Fruit fly (Drosophila melanogaster) whole organism, embryonic: ENCODE results near the gene pug.

Source experiments
- Aef1 ChIP-seq: fragments of 200-800 bp; sonication (Bioruptor generic); IDR thresholded peaks from 3 replicates; pipeline ENCODE4 v1.3.6; 2022; ENCODE audit warnings: missing biosample characterization, missing genetic modification characterization
- Atf3 ChIP-seq: fragments of 200-800 bp; sonication (Bioruptor generic); optimal IDR thresholded peaks from 3 replicates; lab custom pipeline; 2016; ENCODE audit warnings: missing biosample characterization, missing genetic modification characterization
- B-H1 ChIP-seq: fragments of 200-800 bp; sonication (Bioruptor generic); IDR thresholded peaks from 3 replicates; pipeline ENCODE4 v1.3.6; 2022; ENCODE audit warnings: missing biosample characterization, missing genetic modification characterization
- BEAF-32 ChIP-seq: fragments of 200-800 bp; sonication (Bioruptor generic); optimal IDR thresholded peaks from 3 replicates; lab custom pipeline; 2017; ENCODE audit warnings: missing biosample characterization, missing genetic modification characterization, mild to moderate bottlenecking, moderate library complexity, missing genetic modification reagents
- Bteb2 ChIP-seq: fragments of 200-800 bp; sonication (Bioruptor generic); optimal IDR thresholded peaks from 2 replicates; lab custom pipeline; 2016; ENCODE audit warnings: missing biosample characterization, missing genetic modification characterization
- CG10147 ChIP-seq: fragments of 200-800 bp; sonication (Bioruptor generic); optimal IDR thresholded peaks from 2 replicates; lab custom pipeline; 2019; ENCODE audit warnings: missing biosample characterization, mild to moderate bottlenecking, missing genetic modification characterization, moderate library complexity
- CG10321 ChIP-seq: fragments of 200-800 bp; sonication (Bioruptor generic); IDR thresholded peaks from 2 replicates; pipeline ENCODE4 v1.3.6; 2022; ENCODE audit warnings: missing biosample characterization, missing genetic modification characterization
- CG11247 ChIP-seq: fragments of 200-800 bp; sonication (Bioruptor generic); IDR thresholded peaks from 2 replicates; pipeline ENCODE4 v1.3.6; 2022; ENCODE audit warnings: missing biosample characterization, missing genetic modification characterization
- CG11398 ChIP-seq: fragments of 200-800 bp; sonication (Bioruptor generic); optimal IDR thresholded peaks from 2 replicates; lab custom pipeline; 2016; ENCODE audit warnings: missing biosample characterization, missing genetic modification characterization
- CG11723 ChIP-seq: fragments of 200-800 bp; sonication (Bioruptor generic); optimal IDR thresholded peaks from 2 replicates; lab custom pipeline; 2017; ENCODE audit warnings: missing biosample characterization, mild to moderate bottlenecking, missing genetic modification characterization
- CG12236 ChIP-seq: fragments of 200-800 bp; sonication (Bioruptor generic); optimal IDR thresholded peaks from 2 replicates; lab custom pipeline; 2016; ENCODE audit warnings: missing biosample characterization, missing genetic modification characterization
- CG12744 ChIP-seq: fragments of 200-800 bp; sonication (Bioruptor generic); optimal IDR thresholded peaks from 2 replicates; lab custom pipeline; 2016; ENCODE audit warnings: missing biosample characterization, missing genetic modification characterization
- CG17328 ChIP-seq: fragments of 200-800 bp; sonication (Bioruptor generic); IDR thresholded peaks from 2 replicates; pipeline ENCODE4 v1.3.6; 2022; ENCODE audit warnings: missing biosample characterization, missing genetic modification characterization
- CG17361 ChIP-seq: fragments of 200-800 bp; sonication (Bioruptor generic); IDR thresholded peaks from 3 replicates; pipeline ENCODE4 v1.3.6; 2022; ENCODE audit warnings: missing biosample characterization, missing genetic modification characterization
- CG17802 ChIP-seq: fragments of 200-800 bp; sonication (Bioruptor generic); optimal IDR thresholded peaks from 2 replicates; lab custom pipeline; 2018; ENCODE audit warnings: missing biosample characterization, mild to moderate bottlenecking, missing genetic modification characterization, moderate library complexity
- CG17912 ChIP-seq: fragments of 200-800 bp; sonication (Bioruptor generic); optimal IDR thresholded peaks from 2 replicates; lab custom pipeline; 2018; ENCODE audit warnings: missing biosample characterization, mild to moderate bottlenecking, missing genetic modification characterization
- CG2116 ChIP-seq: fragments of 200-800 bp; sonication (Bioruptor generic); optimal IDR thresholded peaks from 3 replicates; lab custom pipeline; 2018; ENCODE audit warnings: missing biosample characterization, mild to moderate bottlenecking, missing genetic modification characterization
- CG33213 ChIP-seq: fragments of 200-800 bp; sonication (Bioruptor generic); optimal IDR thresholded peaks from 3 replicates; lab custom pipeline; 2016; ENCODE audit warnings: missing biosample characterization, missing genetic modification characterization
- CG34224 ChIP-seq: fragments of 200-800 bp; sonication (Bioruptor generic); IDR thresholded peaks from 3 replicates; pipeline ENCODE4 v1.3.6; 2022; ENCODE audit warnings: missing biosample characterization, missing genetic modification characterization; ENCODE audit not compliant: partially characterized antibody
- CG4404 ChIP-seq: fragments of 200-800 bp; sonication (Bioruptor generic); IDR thresholded peaks from 2 replicates; pipeline ENCODE4 v1.3.6; 2022; ENCODE audit warnings: missing biosample characterization, missing genetic modification characterization
- CG6175 ChIP-seq: fragments of 200-800 bp; sonication (Bioruptor generic); IDR thresholded peaks from 3 replicates; pipeline ENCODE4 v1.3.6; 2022; ENCODE audit warnings: missing biosample characterization, missing genetic modification characterization
- CG6854 ChIP-seq: fragments of 200-800 bp; sonication (Bioruptor generic); optimal IDR thresholded peaks from 3 replicates; lab custom pipeline; 2017; ENCODE audit warnings: missing biosample characterization, mild to moderate bottlenecking, missing genetic modification characterization
- CG8478 ChIP-seq: fragments of >200 bp; optimal IDR thresholded peaks from 2 replicates; lab custom pipeline; 2018
- CG8924 ChIP-seq: fragments of 200-800 bp; optimal IDR thresholded peaks from 3 replicates; lab custom pipeline; 2019; ENCODE audit warnings: missing biosample characterization, mild to moderate bottlenecking, missing genetic modification characterization, moderate library complexity
- CG9727 ChIP-seq: fragments of 200-800 bp; sonication (Bioruptor generic); optimal IDR thresholded peaks from 3 replicates; lab custom pipeline; 2017; ENCODE audit warnings: missing biosample characterization, mild to moderate bottlenecking, missing genetic modification characterization
- D ChIP-seq, 2 experiments: fragments of 200-800 bp in 1 of 2; fragments of >200 bp in 1 of 2; sonication (Bioruptor generic) in 1 of 2; optimal IDR thresholded peaks; 2 replicates in 1 of 2; 3 replicates in 1 of 2; lab custom pipeline; 2017; ENCODE audit warnings: mild to moderate bottlenecking in 1 of 2, missing biosample characterization in 1 of 2, missing genetic modification characterization in 1 of 2, missing genetic modification reagents in 1 of 2
- Dll ChIP-seq: fragments of 200-800 bp; sonication (Bioruptor generic); IDR thresholded peaks from 4 replicates; pipeline ENCODE4 v1.3.6; 2022; ENCODE audit warnings: missing biosample characterization, missing genetic modification characterization; ENCODE audit not compliant: partially characterized antibody
- Hand ChIP-seq: fragments of 200-800 bp; sonication (Bioruptor generic); optimal IDR thresholded peaks from 2 replicates; lab custom pipeline; 2017; ENCODE audit warnings: mild to moderate bottlenecking, missing biosample characterization, missing genetic modification reagents, missing genetic modification characterization
- Hsf ChIP-seq: fragments of 200-800 bp; sonication (Bioruptor generic); optimal IDR thresholded peaks from 3 replicates; lab custom pipeline; 2016; ENCODE audit warnings: missing biosample characterization, missing genetic modification characterization
- Mes4 ChIP-seq: fragments of 200-800 bp; sonication (Bioruptor generic); optimal IDR thresholded peaks from 2 replicates; lab custom pipeline; 2016; ENCODE audit warnings: missing biosample characterization, missing genetic modification characterization
- Ptx1 ChIP-seq: fragments of 200-800 bp; sonication (Bioruptor generic); IDR thresholded peaks from 2 replicates; pipeline ENCODE4 v1.3.6; 2022; ENCODE audit warnings: missing biosample characterization, missing genetic modification characterization
- Rx ChIP-seq: fragments of 200-800 bp; sonication (Bioruptor generic); IDR thresholded peaks from 2 replicates; pipeline ENCODE4 v1.3.6; 2022; ENCODE audit warnings: missing biosample characterization, missing genetic modification characterization
- Sox102F ChIP-seq: fragments of 200-800 bp; sonication (Bioruptor generic); optimal IDR thresholded peaks from 2 replicates; lab custom pipeline; 2018; ENCODE audit warnings: missing biosample characterization, mild to moderate bottlenecking, missing genetic modification characterization, moderate library complexity
- Xbp1 ChIP-seq: fragments of 200-800 bp; sonication (Bioruptor generic); optimal IDR thresholded peaks from 3 replicates; lab custom pipeline; 2016; ENCODE audit warnings: missing biosample characterization, mild to moderate bottlenecking, missing genetic modification characterization
- YL-1 ChIP-seq: fragments of 200-800 bp; sonication (Bioruptor generic); optimal IDR thresholded peaks from 3 replicates; lab custom pipeline; 2017; ENCODE audit warnings: missing biosample characterization, mild to moderate bottlenecking, missing genetic modification characterization
- chinmo ChIP-seq: fragments of 200-800 bp; sonication (Bioruptor generic); IDR thresholded peaks from 4 replicates; pipeline ENCODE4 v1.3.6; 2022; ENCODE audit warnings: missing biosample characterization, missing genetic modification characterization; ENCODE audit not compliant: partially characterized antibody
- en ChIP-seq: fragments of 200-800 bp; sonication (Bioruptor generic); optimal IDR thresholded peaks from 2 replicates; lab custom pipeline; 2016; ENCODE audit warnings: missing biosample characterization, missing genetic modification characterization
- eyg ChIP-seq: fragments of 200-800 bp; sonication (Bioruptor generic); optimal IDR thresholded peaks from 3 replicates; lab custom pipeline; 2016; ENCODE audit warnings: missing biosample characterization, missing genetic modification characterization
- fd102C ChIP-seq: fragments of 200-800 bp; sonication (Bioruptor generic); optimal IDR thresholded peaks from 2 replicates; lab custom pipeline; 2018; ENCODE audit warnings: missing biosample characterization, mild to moderate bottlenecking, missing genetic modification characterization, moderate library complexity
- fd3F ChIP-seq: fragments of 200-800 bp; sonication (Bioruptor generic); optimal IDR thresholded peaks from 2 replicates; lab custom pipeline; 2018; ENCODE audit warnings: missing biosample characterization, mild to moderate bottlenecking, missing genetic modification characterization, moderate library complexity
- lilli ChIP-seq: fragments of 200-800 bp; sonication (Bioruptor generic); optimal IDR thresholded peaks from 3 replicates; lab custom pipeline; 2016; ENCODE audit warnings: missing biosample characterization, missing genetic modification characterization
- nerfin-1 ChIP-seq: fragments of 200-800 bp; sonication (Bioruptor generic); optimal IDR thresholded peaks from 3 replicates; lab custom pipeline; 2019; ENCODE audit warnings: missing biosample characterization, mild to moderate bottlenecking, missing genetic modification characterization, moderate library complexity
- onecut ChIP-seq: fragments of 200-800 bp; sonication (Bioruptor generic); IDR thresholded peaks from 2 replicates; pipeline ENCODE4 v1.3.6; 2022; ENCODE audit warnings: missing biosample characterization, missing genetic modification characterization
- pan ChIP-seq, 4 experiments: fragments of >200 bp in 3 of 4; fragments of 200-800 bp in 1 of 4; sonication (Bioruptor generic) in 1 of 4; optimal IDR thresholded peaks in 3 of 4; IDR thresholded peaks in 1 of 4; 2 replicates each; pipeline versions ENCODE4 v1.3.6 to Lab custom; 2017 to 2022; ENCODE audit warnings: missing biosample characterization in 2 of 4, missing genetic modification characterization in 2 of 4, mixed read lengths in 1 of 4
- pho ChIP-seq: fragments of 200-800 bp; sonication (Bioruptor generic); optimal IDR thresholded peaks from 2 replicates; lab custom pipeline; 2016; ENCODE audit warnings: missing biosample characterization, missing genetic modification characterization
- pnt ChIP-seq: fragments of 200-800 bp; sonication (Bioruptor generic); optimal IDR thresholded peaks from 3 replicates; lab custom pipeline; 2016; ENCODE audit warnings: missing biosample characterization, missing genetic modification characterization
- pum ChIP-seq: fragments of 200-800 bp; sonication (Bioruptor generic); optimal IDR thresholded peaks from 2 replicates; lab custom pipeline; 2016; ENCODE audit warnings: missing biosample characterization, missing genetic modification characterization
- run ChIP-seq: fragments of 200-800 bp; sonication (Bioruptor generic); optimal IDR thresholded peaks from 3 replicates; lab custom pipeline; 2018; ENCODE audit warnings: missing biosample characterization, mild to moderate bottlenecking, missing genetic modification characterization
- wdn ChIP-seq: fragments of 200-800 bp; sonication (Bioruptor generic); IDR thresholded peaks from 2 replicates; pipeline ENCODE4 v1.3.6; 2022; ENCODE audit warnings: missing biosample characterization, missing genetic modification characterization
- zen ChIP-seq: fragments of 200-800 bp; sonication (Bioruptor generic); optimal IDR thresholded peaks from 3 replicates; lab custom pipeline; 2018; ENCODE audit warnings: missing biosample characterization, mild to moderate bottlenecking, missing genetic modification characterization, moderate library complexity

Gene pug

dm6 chr3R:10684284-10684683 is 12.1 kb upstream of the pug start (continued):
- peak; percentile 44 for TF ChIP-seq CG11398 (GFP tag; lab: Kevin White, UChicago)
- TF ChIP-seq onecut: no peak
- peak; percentile 15 for TF ChIP-seq Atf3 (GFP tag; lab: Kevin White, UChicago)
- peak; percentile 63 for TF ChIP-seq Xbp1 (GFP tag; lab: Kevin White, UChicago)
- peak; percentile 67 for TF ChIP-seq CG10147 (GFP tag; lab: Kevin White, UChicago)
- peak; percentile 32 for TF ChIP-seq run (tag; lab: Kevin White, UChicago)
- TF ChIP-seq CG12236 (GFP tag; lab: Kevin White, UChicago): no peak
- TF ChIP-seq pan (optimal IDR thresholded peaks at IDR 0.05; lab: Kevin White, UChicago): no peak
- TF ChIP-seq pan (GFP tag; optimal IDR thresholded peaks at IDR 0.05 in 1 of 2, IDR thresholded peaks at IDR 0.05 in 1 of 2): peak in 1 of 2 experiments; percentile 76
- peak; percentile 57; the same call in 1 of the 3 replicates for TF ChIP-seq Aef1 (GFP tag; lab: Robert Waterston, UW)
- peak; percentile 34 for TF ChIP-seq CG11723 (GFP tag; lab: Kevin White, UChicago)
- TF ChIP-seq pum: peak; percentile 68
- peak; percentile 89 for TF ChIP-seq Sox102F (GFP tag; lab: Kevin White, UChicago)
- TF ChIP-seq CG8924: peak; percentile 53
- no peak for TF ChIP-seq CG2116
- TF ChIP-seq B-H1 (GFP tag; lab: Robert Waterston, UW): peak; percentile 48; the same call in 2 of the 3 replicates
- peak; percentile 16 for TF ChIP-seq pho (GFP tag; lab: Kevin White, UChicago)
- TF ChIP-seq zen (tag; lab: Kevin White, UChicago): peak; percentile 36
- TF ChIP-seq CG11247 (GFP tag; lab: Robert Waterston, UW): peak; percentile 40; the same call in 1 of the 2 replicates
- peak; percentile 30 for TF ChIP-seq CG9727
- TF ChIP-seq CG17802 (tag; lab: Kevin White, UChicago): peak; percentile 41
- no peak for TF ChIP-seq YL-1 (GFP tag; lab: Kevin White, UChicago)
- TF ChIP-seq fd102C (GFP tag; lab: Kevin White, UChicago): no peak
- TF ChIP-seq BEAF-32: no peak
- TF ChIP-seq D (optimal IDR thresholded peaks at IDR 0.05; lab: Kevin White, UChicago): no peak
- TF ChIP-seq D (GFP tag; optimal IDR thresholded peaks at IDR 0.05; lab: Kevin White, UChicago): peak; percentile 50
- TF ChIP-seq en (GFP tag; lab: Kevin White, UChicago): peak; percentile 46
- TF ChIP-seq Ptx1 (GFP tag; lab: Robert Waterston, UW): peak; percentile 83
- TF ChIP-seq CG10321 (GFP tag; lab: Robert Waterston, UW): no peak
- no peak for TF ChIP-seq eyg (GFP tag; lab: Kevin White, UChicago)
- peak; percentile 63 for TF ChIP-seq nerfin-1 (tag; lab: Kevin White, UChicago)
- TF ChIP-seq chinmo (GFP tag; lab: Robert Waterston, UW): no peak
- TF ChIP-seq CG17361: peak; percentile 75
- no peak for TF ChIP-seq CG34224
- peak; percentile 2 for TF ChIP-seq CG33213 (GFP tag; lab: Kevin White, UChicago)
- TF ChIP-seq CG12744 (GFP tag; lab: Kevin White, UChicago): no peak
- peak; percentile 10 for TF ChIP-seq fd3F (GFP tag; lab: Kevin White, UChicago)
- peak; percentile 9 for TF ChIP-seq Bteb2 (GFP tag; lab: Kevin White, UChicago)
- TF ChIP-seq wdn (GFP tag; lab: Robert Waterston, UW): no peak
- TF ChIP-seq CG17328 (GFP tag; lab: Robert Waterston, UW): peak; percentile 60
- TF ChIP-seq Mes4: peak; percentile 43
- TF ChIP-seq CG6175 (GFP tag; lab: Robert Waterston, UW): no peak
- TF ChIP-seq lilli: peak; percentile 57
- peak; percentile 33 for TF ChIP-seq Hsf (GFP tag; lab: Kevin White, UChicago)
- no peak for TF ChIP-seq Hand (GFP tag; lab: Kevin White, UChicago)
- TF ChIP-seq CG17912: no peak
- no peak for TF ChIP-seq CG4404 (GFP tag; lab: Robert Waterston, UW)
- TF ChIP-seq Dll (GFP tag; lab: Robert Waterston, UW): no peak
- TF ChIP-seq CG8478 (lab: Kevin White, UChicago): no peak
- peak; percentile 61 for TF ChIP-seq pnt (GFP tag; lab: Kevin White, UChicago)
- peak; percentile 76 for TF ChIP-seq Rx
- TF ChIP-seq CG6854: no peak
